Fruit fly (Drosophila melanogaster) whole organism, embryonic: ENCODE measurements around the gene CG14147.

Experiments used
- B-H2 ChIP-seq: fragments of 200-800 bp; sonication (Bioruptor generic); optimal IDR thresholded peaks from 2 replicates; lab custom pipeline; 2018; ENCODE audit warnings: missing biosample characterization, mild to moderate bottlenecking, missing genetic modification characterization
- Bgb ChIP-seq: fragments of 200-800 bp; sonication (Bioruptor generic); IDR thresholded peaks from 2 replicates; pipeline ENCODE4 v1.3.6; 2022; ENCODE audit warnings: missing biosample characterization, missing genetic modification characterization; ENCODE audit not compliant: partially characterized antibody
- CG11504 ChIP-seq: fragments of 200-800 bp; sonication (Bioruptor generic); optimal IDR thresholded peaks from 3 replicates; lab custom pipeline; 2019; ENCODE audit warnings: missing biosample characterization, mild to moderate bottlenecking, missing genetic modification characterization, moderate library complexity
- CG17359 ChIP-seq: fragments of 200-800 bp; sonication (Bioruptor generic); optimal IDR thresholded peaks from 3 replicates; lab custom pipeline; 2018; ENCODE audit warnings: missing biosample characterization, mild to moderate bottlenecking, missing genetic modification characterization, moderate library complexity
- CG17612 ChIP-seq: fragments of 200-800 bp; sonication (Bioruptor generic); IDR thresholded peaks from 2 replicates; pipeline ENCODE4 v1.3.6; 2022; ENCODE audit warnings: missing biosample characterization, missing genetic modification characterization
- CG18764 ChIP-seq: fragments of 200-800 bp; sonication (Bioruptor generic); optimal IDR thresholded peaks from 3 replicates; lab custom pipeline; 2016; ENCODE audit warnings: missing biosample characterization, missing genetic modification characterization
- CG6791 ChIP-seq: fragments of 200-800 bp; sonication (Bioruptor generic); IDR thresholded peaks from 3 replicates; pipeline ENCODE4 v1.3.6; 2022; ENCODE audit warnings: missing biosample characterization, missing genetic modification characterization; ENCODE audit not compliant: partially characterized antibody
- CG7786 ChIP-seq: fragments of 200-800 bp; sonication (Bioruptor generic); optimal IDR thresholded peaks from 2 replicates; lab custom pipeline; 2016; ENCODE audit warnings: missing biosample characterization, missing genetic modification characterization
- CG7928 ChIP-seq: fragments of 200-800 bp; sonication (Bioruptor generic); optimal IDR thresholded peaks from 2 replicates; lab custom pipeline; 2017; ENCODE audit warnings: missing biosample characterization, mild to moderate bottlenecking, missing genetic modification characterization
- CG8089 ChIP-seq: fragments of 200-800 bp; sonication (Bioruptor generic); optimal IDR thresholded peaks from 3 replicates; lab custom pipeline; 2016; ENCODE audit warnings: missing biosample characterization, missing genetic modification characterization
- D ChIP-seq, 2 experiments: fragments of 200-800 bp in 1 of 2; fragments of >200 bp in 1 of 2; sonication (Bioruptor generic) in 1 of 2; optimal IDR thresholded peaks; 2 replicates in 1 of 2; 3 replicates in 1 of 2; lab custom pipeline; 2017; ENCODE audit warnings: mild to moderate bottlenecking in 1 of 2, missing biosample characterization in 1 of 2, missing genetic modification characterization in 1 of 2, missing genetic modification reagents in 1 of 2
- Doc2 ChIP-seq: fragments of 200-800 bp; sonication (Bioruptor generic); IDR thresholded peaks from 2 replicates; pipeline ENCODE4 v1.3.6; 2022; ENCODE audit warnings: missing biosample characterization, missing genetic modification characterization
- H15 ChIP-seq: fragments of 200-800 bp; sonication (Bioruptor generic); IDR thresholded peaks from 3 replicates; pipeline ENCODE4 v1.3.6; 2022; ENCODE audit warnings: missing biosample characterization, missing genetic modification characterization
- Nf-YC ChIP-seq: fragments of 200-800 bp; optimal IDR thresholded peaks from 3 replicates; lab custom pipeline; 2019; ENCODE audit warnings: missing biosample characterization, mild to moderate bottlenecking, missing genetic modification characterization, moderate library complexity
- NfI ChIP-seq: fragments of 200-800 bp; sonication (Bioruptor generic); optimal IDR thresholded peaks from 3 replicates; lab custom pipeline; 2018; ENCODE audit warnings: missing biosample characterization, mild to moderate bottlenecking, missing genetic modification characterization, moderate library complexity
- Ravus ChIP-seq: fragments of 200-800 bp; sonication (Bioruptor generic); IDR thresholded peaks from 2 replicates; pipeline ENCODE4 v1.3.6; 2022; ENCODE audit warnings: missing biosample characterization, missing genetic modification characterization
- Sin3A ChIP-seq: fragments of >200 bp; optimal IDR thresholded peaks from 2 replicates; lab custom pipeline; 2018
- Vsx1 ChIP-seq: fragments of 200-800 bp; sonication (Bioruptor generic); optimal IDR thresholded peaks from 2 replicates; lab custom pipeline; 2017; ENCODE audit warnings: missing biosample characterization, mild to moderate bottlenecking, missing genetic modification characterization, missing genetic modification reagents
- YL-1 ChIP-seq: fragments of 200-800 bp; sonication (Bioruptor generic); optimal IDR thresholded peaks from 3 replicates; lab custom pipeline; 2017; ENCODE audit warnings: missing biosample characterization, mild to moderate bottlenecking, missing genetic modification characterization
- abd-A ChIP-seq: fragments of 200-800 bp; sonication (Bioruptor generic); optimal IDR thresholded peaks from 3 replicates; lab custom pipeline; 2019; ENCODE audit warnings: missing biosample characterization, mild to moderate bottlenecking, missing genetic modification characterization, moderate library complexity
- cas ChIP-seq: fragments of 200-800 bp; sonication (Bioruptor generic); IDR thresholded peaks from 2 replicates; pipeline ENCODE4 v1.3.6; 2022; ENCODE audit warnings: missing biosample characterization, missing genetic modification characterization
- disco-r ChIP-seq: fragments of 200-800 bp; sonication (Bioruptor generic); optimal IDR thresholded peaks from 2 replicates; lab custom pipeline; 2016; ENCODE audit warnings: missing biosample characterization, missing genetic modification characterization
- ftz-f1 ChIP-seq: fragments of 200-800 bp; sonication (Bioruptor generic); optimal IDR thresholded peaks from 2 replicates; lab custom pipeline; 2016; ENCODE audit warnings: missing biosample characterization, missing genetic modification characterization
- grn ChIP-seq: fragments of 200-800 bp; sonication (Bioruptor generic); optimal IDR thresholded peaks from 3 replicates; lab custom pipeline; 2017; ENCODE audit warnings: missing biosample characterization, missing genetic modification characterization
- insv ChIP-seq, 2 experiments: fragments of 200-800 bp; sonication (Bioruptor generic); optimal IDR thresholded peaks; 3 replicates each; lab custom pipeline; 2016 to 2018; ENCODE audit warnings: missing biosample characterization in 2 of 2, missing genetic modification characterization in 2 of 2
- kni ChIP-seq: fragments of 200-800 bp; sonication (Bioruptor generic); optimal IDR thresholded peaks from 3 replicates; lab custom pipeline; 2017; ENCODE audit warnings: mild to moderate bottlenecking, missing biosample characterization, missing genetic modification reagents, missing genetic modification characterization
- lmd ChIP-seq: fragments of 200-800 bp; sonication (Bioruptor generic); IDR thresholded peaks from 2 replicates; pipeline ENCODE4 v1.3.6; 2022; ENCODE audit warnings: missing biosample characterization, missing genetic modification characterization
- mam ChIP-seq: fragments of 200-800 bp; sonication (Bioruptor generic); optimal IDR thresholded peaks from 3 replicates; lab custom pipeline; 2016; ENCODE audit warnings: missing biosample characterization, missing genetic modification characterization
- oc ChIP-seq: fragments of 200-800 bp; sonication (Bioruptor generic); optimal IDR thresholded peaks from 2 replicates; lab custom pipeline; 2018; ENCODE audit warnings: missing biosample characterization, mild to moderate bottlenecking, missing genetic modification characterization, moderate library complexity
- pros ChIP-seq: fragments of 200-800 bp; sonication (Bioruptor generic); optimal IDR thresholded peaks from 3 replicates; lab custom pipeline; 2019; ENCODE audit warnings: missing biosample characterization, mild to moderate bottlenecking, missing genetic modification characterization, moderate library complexity
- pum ChIP-seq: fragments of 200-800 bp; sonication (Bioruptor generic); optimal IDR thresholded peaks from 2 replicates; lab custom pipeline; 2016; ENCODE audit warnings: missing biosample characterization, missing genetic modification characterization
- rib ChIP-seq: fragments of 200-800 bp; sonication (Bioruptor generic); IDR thresholded peaks from 2 replicates; pipeline ENCODE4 v1.3.6; 2022; ENCODE audit warnings: missing biosample characterization, missing genetic modification characterization
- seq ChIP-seq: fragments of 200-800 bp; sonication (Bioruptor generic); IDR thresholded peaks from 2 replicates; pipeline ENCODE4 v1.3.6; 2022; ENCODE audit warnings: missing biosample characterization, missing genetic modification characterization
- sim ChIP-seq: fragments of 200-800 bp; sonication (Bioruptor generic); IDR thresholded peaks from 2 replicates; pipeline ENCODE4 v1.3.6; 2022; ENCODE audit warnings: missing biosample characterization, missing genetic modification characterization
- sqz ChIP-seq: fragments of 200-800 bp; sonication (Bioruptor generic); optimal IDR thresholded peaks from 3 replicates; lab custom pipeline; 2018; ENCODE audit warnings: missing biosample characterization, mild to moderate bottlenecking, missing genetic modification characterization
- vvl ChIP-seq: fragments of 200-800 bp; sonication (Bioruptor generic); IDR thresholded peaks from 2 replicates; pipeline ENCODE4 v1.3.6; 2022; ENCODE audit warnings: missing biosample characterization, missing genetic modification characterization

Gene CG14147

dm6 chr3L:11011610-11012202 lies 39.3 kb downstream of the CG14147 start (continued):
- TF ChIP-seq pros (peak; percentile 93), CG6791 (GFP tag; lab: Robert Waterston, UW) (peak; percentile 94), D (optimal IDR thresholded peaks at IDR 0.05; lab: Kevin White, UChicago) (peak; percentile 54), D (GFP tag; optimal IDR thresholded peaks at IDR 0.05; lab: Kevin White, UChicago) (no peak), lmd (no peak), Bgb (GFP tag; lab: Robert Waterston, UW) (peak; percentile 76; the same call in 1 of the 2 replicates), seq (GFP tag; lab: Robert Waterston, UW) (0 out of 2 replicates have a peak, but pooled peaks have one; percentile 35), mam (GFP tag; lab: Kevin White, UChicago) (no peak)

dm6 chr3L:11015203-11015602 lies 42.8 kb downstream of the CG14147 start:
- TF ChIP-seq sim (GFP tag; lab: Robert Waterston, UW) = no peak
- TF ChIP-seq CG17612 (GFP tag; lab: Robert Waterston, UW) = no peak
- no peak for TF ChIP-seq B-H2 (GFP tag; lab: Kevin White, UChicago)
- TF ChIP-seq YL-1 (GFP tag; lab: Kevin White, UChicago) = no peak
- peak; percentile 44 for TF ChIP-seq oc (tag; lab: Kevin White, UChicago)
- TF ChIP-seq sqz (GFP tag; lab: Kevin White, UChicago) = no peak
- no peak for TF ChIP-seq Sin3A (lab: Kevin White, UChicago)
- no peak for TF ChIP-seq ftz-f1 (GFP tag; lab: Kevin White, UChicago)
- TF ChIP-seq pum (GFP tag; lab: Kevin White, UChicago) = no peak
- no peak for TF ChIP-seq CG7928
- peak; percentile 50 for TF ChIP-seq kni (GFP tag; lab: Kevin White, UChicago)
- no peak for TF ChIP-seq disco-r (GFP tag; lab: Kevin White, UChicago)
- TF ChIP-seq grn (GFP tag; lab: Kevin White, UChicago) = peak; percentile 47
- no peak for TF ChIP-seq Doc2
- no peak for TF ChIP-seq cas
- peak; percentile 76 for TF ChIP-seq Vsx1 (GFP tag; lab: Kevin White, UChicago)
- no peak for TF ChIP-seq Ravus (GFP tag; lab: Robert Waterston, UW)
- no peak for TF ChIP-seq CG8089
- TF ChIP-seq CG7786 = no peak
- TF ChIP-seq abd-A (tag; lab: Kevin White, UChicago) = peak; percentile 92
- no peak for TF ChIP-seq insv (GFP tag; optimal IDR thresholded peaks at IDR 0.05; lab: Kevin White, UChicago)
- TF ChIP-seq H15 = no peak
- peak; percentile 43 for TF ChIP-seq pros
- no peak for TF ChIP-seq rib
- no peak for TF ChIP-seq NfI (GFP tag; lab: Kevin White, UChicago)
- TF ChIP-seq CG18764 = no peak
- TF ChIP-seq vvl (GFP tag; lab: Robert Waterston, UW) = 0 out of 2 replicates have a peak, but pooled peaks have one; percentile 22
- no peak for TF ChIP-seq Nf-YC (tag; lab: Kevin White, UChicago)
- no peak for TF ChIP-seq CG17359 (tag; lab: Kevin White, UChicago)

- TF ChIP-seq insv (GFP tag; optimal IDR thresholded peaks at IDR 0.05; lab: Kevin White, UChicago) (peak; percentile 38 to 92), mam (GFP tag; lab: Kevin White, UChicago) (no peak), CG11504 (tag; lab: Kevin White, UChicago) (peak; percentile 77)
- TF ChIP-seq, all 482 proteins: peak for 2
These were observed 47.6 kb downstream of the CG14147 start for dm6 chr3L:11020058-11020457.
